Worm (Caenorhabditis elegans) whole organism, late embryonic: ENCODE results near the gene Y54G11A.4.
A peak's percentile ranks its signal among the peaks of the same experiment; 100 is the strongest.

ENCODE experiments used
- C08G9.2 ChIP-seq: sonication (generic microtip); optimal IDR thresholded peaks from 2 replicates; lab custom pipeline; 2016; ENCODE audit warnings: mild to moderate bottlenecking, missing genetic modification characterization, moderate library complexity, missing compliant biosample characterization
- C38D4.7 ChIP-seq: fragments of 200-800 bp; sonication (Bioruptor generic); optimal IDR thresholded peaks from 2 replicates; lab custom pipeline; 2018; ENCODE audit warnings: mild to moderate bottlenecking, missing genetic modification characterization, moderate library complexity, missing compliant biosample characterization
- F13H6.1 ChIP-seq: sonication (generic microtip); optimal IDR thresholded peaks from 2 replicates; lab custom pipeline; 2016; ENCODE audit warnings: missing genetic modification characterization, missing compliant biosample characterization
- K02D7.2 ChIP-seq: sonication (generic microtip); optimal IDR thresholded peaks from 2 replicates; lab custom pipeline; 2017; ENCODE audit warnings: mild to moderate bottlenecking, missing genetic modification characterization, missing compliant biosample characterization
- Y22D7AL.16 ChIP-seq: sonication (generic microtip); optimal IDR thresholded peaks from 2 replicates; lab custom pipeline; 2016; ENCODE audit warnings: missing genetic modification characterization, missing compliant biosample characterization
- ahr-1 ChIP-seq: sonication (generic microtip); optimal IDR thresholded peaks from 2 replicates; lab custom pipeline; 2016; ENCODE audit warnings: missing genetic modification characterization, missing compliant biosample characterization
- ama-1 ChIP-seq: fragments of 150-350 bp; optimal IDR thresholded peaks from 2 replicates; lab custom pipeline; 2014
- ceh-14 ChIP-seq: sonication (generic microtip); optimal IDR thresholded peaks from 2 replicates; lab custom pipeline; 2016; ENCODE audit warnings: missing genotype, missing genetic modification characterization, missing compliant biosample characterization
- ceh-18 ChIP-seq: sonication (generic microtip); optimal IDR thresholded peaks from 2 replicates; lab custom pipeline; 2016; ENCODE audit warnings: missing genetic modification characterization, missing compliant biosample characterization
- ceh-19 ChIP-seq: fragments of 200-800 bp; sonication (Bioruptor generic); optimal IDR thresholded peaks from 2 replicates; lab custom pipeline; 2018; ENCODE audit warnings: mild to moderate bottlenecking, missing genetic modification characterization, missing compliant biosample characterization
- ceh-2 ChIP-seq: sonication (generic microtip); optimal IDR thresholded peaks from 2 replicates; lab custom pipeline; 2016; ENCODE audit warnings: missing genotype, missing genetic modification characterization, missing compliant biosample characterization
- ceh-22 ChIP-seq: sonication (generic microtip); optimal IDR thresholded peaks from 2 replicates; lab custom pipeline; 2017; ENCODE audit warnings: missing biosample characterization, missing genetic modification characterization
- ceh-24 ChIP-seq: sonication (generic microtip); optimal IDR thresholded peaks from 2 replicates; lab custom pipeline; 2016; ENCODE audit warnings: mild to moderate bottlenecking, missing genetic modification characterization, missing compliant biosample characterization
- ceh-30 ChIP-seq: fragments of 150-350 bp; optimal IDR thresholded peaks from 2 replicates; lab custom pipeline; 2014; ENCODE audit warnings: missing biosample characterization, missing genetic modification characterization
- ceh-34 ChIP-seq: sonication (generic microtip); optimal IDR thresholded peaks from 2 replicates; lab custom pipeline; 2016; ENCODE audit warnings: mild to moderate bottlenecking, missing genetic modification characterization, missing compliant biosample characterization
- ceh-45 ChIP-seq: fragments of 200-800 bp; sonication (Bioruptor generic); IDR thresholded peaks from 2 replicates; pipeline ENCODE4 v1.3.6; 2022; ENCODE audit warnings: missing genetic modification reagents, missing genetic modification characterization, missing compliant biosample characterization
- che-1 ChIP-seq: sonication (generic microtip); optimal IDR thresholded peaks from 2 replicates; lab custom pipeline; 2016; ENCODE audit warnings: mild to moderate bottlenecking, missing genetic modification characterization, missing compliant biosample characterization
- dve-1 ChIP-seq: sonication (generic microtip); optimal IDR thresholded peaks from 2 replicates; lab custom pipeline; 2017; ENCODE audit warnings: antibody characterized with exemption, mild to moderate bottlenecking, missing genetic modification characterization, missing compliant biosample characterization
- elt-2 ChIP-seq: sonication (generic microtip); optimal IDR thresholded peaks from 2 replicates; lab custom pipeline; 2016; ENCODE audit warnings: missing genetic modification reagents, missing genetic modification characterization, missing compliant biosample characterization
- elt-4 ChIP-seq: sonication (generic microtip); optimal IDR thresholded peaks from 2 replicates; lab custom pipeline; 2016; ENCODE audit warnings: missing genetic modification characterization, missing compliant biosample characterization
- fax-1 ChIP-seq: sonication (generic microtip); optimal IDR thresholded peaks from 2 replicates; lab custom pipeline; 2016; ENCODE audit warnings: missing genotype, missing genetic modification characterization, missing compliant biosample characterization
- fkh-6 ChIP-seq: sonication (generic microtip); optimal IDR thresholded peaks from 2 replicates; lab custom pipeline; 2016; ENCODE audit warnings: missing genetic modification characterization, missing compliant biosample characterization
- hlh-15 ChIP-seq: sonication (generic microtip); optimal IDR thresholded peaks from 2 replicates; lab custom pipeline; 2016; ENCODE audit warnings: missing genetic modification characterization, missing compliant biosample characterization
- hlh-6 ChIP-seq: sonication (generic microtip); optimal IDR thresholded peaks from 2 replicates; lab custom pipeline; 2016; ENCODE audit warnings: missing genotype, missing genetic modification characterization, missing compliant biosample characterization
- lim-6 ChIP-seq: sonication (generic microtip); optimal IDR thresholded peaks from 2 replicates; lab custom pipeline; 2016; ENCODE audit warnings: missing genetic modification characterization, missing compliant biosample characterization
- madf-2 ChIP-seq: sonication (generic microtip); optimal IDR thresholded peaks from 2 replicates; lab custom pipeline; 2017; ENCODE audit warnings: missing genetic modification characterization, missing compliant biosample characterization
- mec-3 ChIP-seq: sonication (generic microtip); optimal IDR thresholded peaks from 2 replicates; lab custom pipeline; 2016; ENCODE audit warnings: borderline replicate concordance, missing genetic modification characterization, missing compliant biosample characterization
- nfya-1 ChIP-seq: sonication (generic microtip); optimal IDR thresholded peaks from 2 replicates; lab custom pipeline; 2017; ENCODE audit warnings: missing genetic modification characterization, mild to moderate bottlenecking, missing compliant biosample characterization, antibody characterized with exemption, moderate library complexity
- nhr-232 ChIP-seq: sonication (generic microtip); optimal IDR thresholded peaks from 2 replicates; lab custom pipeline; 2016; ENCODE audit warnings: missing genetic modification characterization, missing compliant biosample characterization
- npax-4 ChIP-seq: sonication (generic microtip); optimal IDR thresholded peaks from 2 replicates; lab custom pipeline; 2016; ENCODE audit warnings: missing genetic modification characterization, missing compliant biosample characterization
- pag-3 ChIP-seq: sonication (generic microtip); optimal IDR thresholded peaks from 2 replicates; lab custom pipeline; 2016; ENCODE audit warnings: missing compliant biosample characterization, missing genetic modification characterization, borderline replicate concordance
- pha-2 ChIP-seq: sonication (generic microtip); optimal IDR thresholded peaks from 2 replicates; lab custom pipeline; 2017; ENCODE audit warnings: mild to moderate bottlenecking, missing genetic modification characterization, missing compliant biosample characterization
- pha-4 ChIP-seq: fragments of 150-350 bp; optimal IDR thresholded peaks from 2 replicates; lab custom pipeline; 2018; ENCODE audit warnings: missing biosample characterization, missing genetic modification reagents, missing genetic modification characterization
- pqm-1 ChIP-seq: sonication (generic microtip); optimal IDR thresholded peaks from 2 replicates; lab custom pipeline; 2016; ENCODE audit warnings: missing genetic modification characterization, missing compliant biosample characterization
- pros-1 ChIP-seq: fragments of 150-350 bp; optimal IDR thresholded peaks from 2 replicates; lab custom pipeline; 2014; ENCODE audit warnings: missing biosample characterization, missing genetic modification reagents, missing genetic modification characterization
- ref-2 ChIP-seq: sonication (generic microtip); optimal IDR thresholded peaks from 2 replicates; lab custom pipeline; 2016; ENCODE audit warnings: missing genetic modification characterization, missing compliant biosample characterization
- rnt-1 ChIP-seq: sonication (generic microtip); optimal IDR thresholded peaks from 2 replicates; lab custom pipeline; 2016; ENCODE audit warnings: missing genetic modification characterization, missing compliant biosample characterization
- sdc-2 ChIP-seq: sonication (generic microtip); optimal IDR thresholded peaks from 2 replicates; lab custom pipeline; 2016; ENCODE audit warnings: missing genotype, missing genetic modification characterization, missing compliant biosample characterization
- sox-2 ChIP-seq: fragments of 200-800 bp; sonication (Bioruptor generic); IDR thresholded peaks from 2 replicates; pipeline ENCODE4 v1.3.6; 2022; ENCODE audit warnings: missing genetic modification reagents, missing genetic modification characterization, missing compliant biosample characterization
- sox-4 ChIP-seq: sonication (generic microtip); optimal IDR thresholded peaks from 2 replicates; lab custom pipeline; 2017; ENCODE audit warnings: mild to moderate bottlenecking, missing genetic modification characterization, inconsistent platforms, missing compliant biosample characterization
- syd-9 ChIP-seq: sonication (generic microtip); optimal IDR thresholded peaks from 2 replicates; lab custom pipeline; 2016; ENCODE audit warnings: mild to moderate bottlenecking, missing genetic modification characterization, moderate library complexity, missing compliant biosample characterization
- tbx-2 ChIP-seq: sonication (generic microtip); optimal IDR thresholded peaks from 2 replicates; lab custom pipeline; 2016; ENCODE audit warnings: missing genetic modification characterization, missing compliant biosample characterization
- tbx-7 ChIP-seq: sonication (generic microtip); optimal IDR thresholded peaks from 2 replicates; lab custom pipeline; 2016; ENCODE audit warnings: missing genotype, missing genetic modification characterization, missing compliant biosample characterization
- unc-3 ChIP-seq, 2 experiments: fragments of 200-800 bp in 1 of 2; sonication (Bioruptor generic) in 1 of 2; sonication (generic microtip) in 1 of 2; conservative IDR thresholded peaks in 1 of 2; optimal IDR thresholded peaks in 1 of 2; 2 replicates each; pipeline versions ENCODE4 v1.3.6 to Lab custom; 2016 to 2022; ENCODE audit warnings: missing compliant biosample characterization in 2 of 2, missing genetic modification characterization in 2 of 2, missing genetic modification reagents in 1 of 2
- unc-42 ChIP-seq: sonication (generic microtip); optimal IDR thresholded peaks from 2 replicates; lab custom pipeline; 2016; ENCODE audit warnings: missing genotype, missing genetic modification characterization, missing compliant biosample characterization
- zip-5 ChIP-seq: sonication (generic microtip); optimal IDR thresholded peaks from 2 replicates; lab custom pipeline; 2016; ENCODE audit warnings: missing genetic modification characterization, missing compliant biosample characterization
- ztf-16 ChIP-seq: sonication (generic microtip); optimal IDR thresholded peaks from 2 replicates; lab custom pipeline; 2017; ENCODE audit warnings: missing genetic modification characterization, missing compliant biosample characterization

The Y54G11A.4 gene

ce11 chrII:14250147-14250965 lies 42.3 kb upstream of the Y54G11A.4 start, which contains the start of gene hmg-1.1 (continued):
- TF ChIP-seq tbx-7 (tag; lab: Kevin White, UChicago) = no peak
- TF ChIP-seq ceh-34 (tag; lab: Kevin White, UChicago) = peak; percentile 89
- peak; percentile 50 for TF ChIP-seq syd-9 (tag; lab: Kevin White, UChicago)
- no peak for TF ChIP-seq sox-2 (GFP tag; lab: Robert Waterston, UW)
- peak; percentile 100 for TF ChIP-seq madf-2 (tag; lab: Kevin White, UChicago)
- TF ChIP-seq nhr-232 (tag; lab: Kevin White, UChicago) = peak; percentile 26
- no peak for TF ChIP-seq hlh-6 (tag; lab: Kevin White, UChicago)
- no peak for TF ChIP-seq Y22D7AL.16
- TF ChIP-seq che-1 (tag; lab: Kevin White, UChicago) = peak; percentile 54
- TF ChIP-seq tbx-2 (tag; lab: Kevin White, UChicago) = peak; percentile 88
- peak; percentile 47 for TF ChIP-seq ceh-2 (tag; lab: Kevin White, UChicago)
- TF ChIP-seq ref-2 (tag; lab: Kevin White, UChicago) = peak; percentile 84
- no peak for TF ChIP-seq ceh-24 (tag; lab: Kevin White, UChicago)
- TF ChIP-seq nfya-1 (tag; lab: Kevin White, UChicago) = peak; percentile 95
- TF ChIP-seq hlh-15 (tag; lab: Kevin White, UChicago) = no peak
- TF ChIP-seq fax-1 (tag; lab: Kevin White, UChicago) = no peak
- TF ChIP-seq pros-1 (tag; lab: Kevin White, UChicago) = peak; percentile 74
- TF ChIP-seq fkh-6 (tag; lab: Kevin White, UChicago) = no peak
- TF ChIP-seq mec-3 (tag; lab: Kevin White, UChicago) = peak; percentile 15
- TF ChIP-seq ceh-45 (GFP tag; lab: Robert Waterston, UW) = no peak
- TF ChIP-seq ceh-30 (tag; lab: Kevin White, UChicago) = no peak
- TF ChIP-seq elt-4 (tag; lab: Kevin White, UChicago) = no peak
- no peak for TF ChIP-seq C08G9.2
- TF ChIP-seq dve-1 = peak; percentile 23
- TF ChIP-seq npax-4 (tag; lab: Kevin White, UChicago) = no peak
- TF ChIP-seq sdc-2 (tag; lab: Kevin White, UChicago) = peak; percentile 47
- TF ChIP-seq zip-5 (tag; lab: Kevin White, UChicago) = no peak
- TF ChIP-seq ama-1 (lab: Kevin White, UChicago) = peak; percentile 48
- peak; percentile 39 for TF ChIP-seq pha-2 (tag; lab: Kevin White, UChicago)
- TF ChIP-seq ceh-18 (tag; lab: Kevin White, UChicago) = peak; percentile 95
- peak; percentile 37 for TF ChIP-seq elt-2
- TF ChIP-seq F13H6.1 = peak; percentile 72
- peak; percentile 26 for TF ChIP-seq sox-4
- no peak for TF ChIP-seq lim-6 (tag; lab: Kevin White, UChicago)
- TF ChIP-seq unc-42 (tag; lab: Kevin White, UChicago) = peak; percentile 27
- TF ChIP-seq pha-4 (tag; lab: Kevin White, UChicago) = no peak
- peak; percentile 5 for TF ChIP-seq ztf-16 (tag; lab: Kevin White, UChicago)

DNA sequence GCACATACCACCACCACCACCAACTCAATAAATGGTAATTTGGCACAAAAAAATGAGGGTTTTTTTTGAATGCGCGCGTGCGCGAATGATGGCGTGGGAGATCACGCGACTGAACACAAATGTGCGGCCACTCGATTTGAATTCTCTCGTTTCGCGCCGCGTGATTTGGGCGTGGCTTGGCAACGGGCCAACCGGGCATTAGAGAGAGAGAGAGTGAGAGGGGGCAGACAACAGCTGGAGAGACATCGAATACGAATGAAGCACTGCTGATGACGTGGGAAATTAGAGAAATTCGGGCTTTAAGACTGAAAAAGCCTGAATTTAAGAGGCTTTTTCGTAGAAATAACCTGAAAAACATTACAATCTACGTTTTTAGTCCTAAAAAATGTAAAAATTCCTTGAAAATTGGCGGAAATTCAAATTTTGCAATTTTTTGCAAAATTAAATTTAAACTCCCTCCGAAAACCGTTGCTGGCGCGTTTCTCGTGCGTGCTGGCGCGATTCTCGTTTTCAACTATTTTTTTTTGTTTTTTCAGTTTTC lies 41.1 kb upstream of the Y54G11A.4 start:
- TF ChIP-seq fkh-6 (tag; lab: Kevin White, UChicago) (peak; percentile 70), ahr-1 (tag; lab: Kevin White, UChicago) (peak; percentile 39), ceh-19 (GFP tag; lab: Kevin White, UChicago) (peak; percentile 74), ceh-2 (tag; lab: Kevin White, UChicago) (peak; percentile 42), rnt-1 (peak; percentile 85), C38D4.7 (GFP tag; lab: Kevin White, UChicago) (peak; percentile 9), elt-2 (peak; percentile 76), syd-9 (tag; lab: Kevin White, UChicago) (peak; percentile 36), npax-4 (tag; lab: Kevin White, UChicago) (no peak), pag-3 (tag; lab: Kevin White, UChicago) (no peak), pqm-1 (no peak), elt-4 (tag; lab: Kevin White, UChicago) (no peak), tbx-2 (tag; lab: Kevin White, UChicago) (peak; percentile 89), mec-3 (tag; lab: Kevin White, UChicago) (no peak), ceh-22 (peak; percentile 47), unc-42 (tag; lab: Kevin White, UChicago) (peak; percentile 85), ceh-30 (tag; lab: Kevin White, UChicago) (no peak), fax-1 (tag; lab: Kevin White, UChicago) (peak; percentile 16), madf-2 (tag; lab: Kevin White, UChicago) (peak; percentile 99), unc-3 (GFP tag; conservative IDR thresholded peaks at IDR 0.05; lab: Robert Waterston, UW) (no peak), unc-3 (tag; optimal IDR thresholded peaks at IDR 0.05; lab: Kevin White, UChicago) (peak; percentile 56), sdc-2 (tag; lab: Kevin White, UChicago) (peak; percentile 60), ceh-14 (peak; percentile 79), K02D7.2 (tag; lab: Kevin White, UChicago) (peak; percentile 38), hlh-6 (tag; lab: Kevin White, UChicago) (peak; percentile 37), zip-5 (tag; lab: Kevin White, UChicago) (no peak), che-1 (tag; lab: Kevin White, UChicago) (peak; percentile 16)
